Fruit fly (Drosophila melanogaster): Measurements from ENCODE around the gene CadN.

Gene CadN

dm6 chr2L:17778287-17778762 is at the start of gene CadN (continued):
- TF ChIP-seq CG17328 (GFP tag; IDR thresholded peaks at IDR 0.05): peak; percentile 8; the same call in 1 of the 2 replicates
- TF ChIP-seq CG2129 (GFP tag; IDR thresholded peaks at IDR 0.05; ENCODE audit: partially characterized antibody): no peak
- TF ChIP-seq ara (GFP tag; IDR thresholded peaks at IDR 0.05): peak; percentile 6; the same call in 1 of the 2 replicates
- TF ChIP-seq CG1792 (GFP tag; optimal IDR thresholded peaks at IDR 0.05): no peak
- no peak for TF ChIP-seq btn (GFP tag; optimal IDR thresholded peaks at IDR 0.05)
- no peak for TF ChIP-seq CG8944 (GFP tag; optimal IDR thresholded peaks at IDR 0.05)
- no peak for TF ChIP-seq CG12071 (GFP tag; optimal IDR thresholded peaks at IDR 0.05)
- no peak for TF ChIP-seq CG1233 (GFP tag; optimal IDR thresholded peaks at IDR 0.05)
- TF ChIP-seq pzg (GFP tag; optimal IDR thresholded peaks at IDR 0.05): no peak
- TF ChIP-seq Opbp (GFP tag; IDR thresholded peaks at IDR 0.05; ENCODE audit: partially characterized antibody): 0 out of 3 replicates have a peak, but pooled peaks have one; percentile 18
- no peak for TF ChIP-seq insv (GFP tag; optimal IDR thresholded peaks at IDR 0.05)
- no peak for TF ChIP-seq z (GFP tag; IDR thresholded peaks at IDR 0.05)
- TF ChIP-seq CG13296 (GFP tag; optimal IDR thresholded peaks at IDR 0.05): no peak
- no peak for TF ChIP-seq ERR (GFP tag; optimal IDR thresholded peaks at IDR 0.05)
- no peak for TF ChIP-seq gfzf (GFP tag; optimal IDR thresholded peaks at IDR 0.05)
- no peak for TF ChIP-seq CG2202 (tag; optimal IDR thresholded peaks at IDR 0.05)
- no peak for TF ChIP-seq CG6254 (GFP tag; optimal IDR thresholded peaks at IDR 0.05)
- no peak for TF ChIP-seq CG4282 (GFP tag; optimal IDR thresholded peaks at IDR 0.05)
- TF ChIP-seq Usf (GFP tag; optimal IDR thresholded peaks at IDR 0.05): no peak
- TF ChIP-seq Asciz (GFP tag; optimal IDR thresholded peaks at IDR 0.05): peak; percentile 15
- no peak for TF ChIP-seq eve (GFP tag; optimal IDR thresholded peaks at IDR 0.05)
- no peak for TF ChIP-seq Atf-2 (GFP tag; optimal IDR thresholded peaks at IDR 0.05)
- peak; percentile 13 for TF ChIP-seq grau (tag; optimal IDR thresholded peaks at IDR 0.05)
- TF ChIP-seq lbe (GFP tag; optimal IDR thresholded peaks at IDR 0.05): no peak
- TF ChIP-seq repo (GFP tag; optimal IDR thresholded peaks at IDR 0.05): no peak
- no peak for TF ChIP-seq fd3F (GFP tag; optimal IDR thresholded peaks at IDR 0.05)
- TF ChIP-seq CG31441 (GFP tag; IDR thresholded peaks at IDR 0.05): no peak
- no peak for TF ChIP-seq kni (GFP tag; optimal IDR thresholded peaks at IDR 0.05)
- no peak for TF ChIP-seq CG9797 (GFP tag; optimal IDR thresholded peaks at IDR 0.05)
- TF ChIP-seq CG2712 (tag; optimal IDR thresholded peaks at IDR 0.05): peak; percentile 33
- peak; percentile 30 for TF ChIP-seq fd96Cb (tag; optimal IDR thresholded peaks at IDR 0.05)
- TF ChIP-seq CG14710 (tag; optimal IDR thresholded peaks at IDR 0.05): no peak
- peak; percentile 5 for TF ChIP-seq CG7839 (tag; optimal IDR thresholded peaks at IDR 0.05)
- TF ChIP-seq CG12236 (GFP tag; optimal IDR thresholded peaks at IDR 0.05): peak; percentile 83
- no peak for TF ChIP-seq Hr3 (GFP tag; optimal IDR thresholded peaks at IDR 0.05)
- TF ChIP-seq Awh (GFP tag; IDR thresholded peaks at IDR 0.05): no peak
- peak; percentile 33 for TF ChIP-seq CG1602 (GFP tag; optimal IDR thresholded peaks at IDR 0.05)

DNA sequence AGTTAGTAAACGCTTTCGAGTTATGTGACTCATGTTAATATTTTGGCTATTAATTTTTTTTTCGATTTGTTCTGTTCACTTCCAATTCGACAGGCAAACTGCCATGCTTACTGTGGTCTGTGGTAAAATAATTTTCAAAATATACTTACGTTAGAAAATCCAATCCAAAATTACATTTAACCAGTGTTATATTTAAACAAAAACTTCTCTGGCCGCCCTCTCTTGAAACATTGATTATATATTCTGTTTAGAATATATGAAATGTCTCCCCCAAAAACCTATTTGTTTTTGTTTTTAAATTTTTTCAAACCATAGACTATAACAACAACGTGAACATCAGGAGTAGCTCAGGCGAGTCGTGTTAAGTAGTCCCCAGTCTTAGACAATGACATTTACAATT is 34.4 kb upstream of the CadN start, which contains the start of gene CG42830:
TSS of gene CG42830 (minus strand) at position 101 of the 400 bp plus-strand sequence.
- no peak for TF ChIP-seq CG1647 (GFP tag; optimal IDR thresholded peaks at IDR 0.05)
- no peak for TF ChIP-seq sc (optimal IDR thresholded peaks at IDR 0.05)
- TF ChIP-seq sc (GFP tag; optimal IDR thresholded peaks at IDR 0.05): no peak
- TF ChIP-seq Elba2 (GFP tag; optimal IDR thresholded peaks at IDR 0.05): no peak
- no peak for TF ChIP-seq grn (GFP tag; optimal IDR thresholded peaks at IDR 0.05)
- no peak for TF ChIP-seq chm (GFP tag; IDR thresholded peaks at IDR 0.05)
- no peak for TF ChIP-seq ash1 (GFP tag; optimal IDR thresholded peaks at IDR 0.05)
- TF ChIP-seq Camta (GFP tag; optimal IDR thresholded peaks at IDR 0.05): no peak
- no peak for TF ChIP-seq Dp (GFP tag; optimal IDR thresholded peaks at IDR 0.05)
